Worm (Caenorhabditis elegans): ENCODE data around the gene nrx-1.

DNA sequence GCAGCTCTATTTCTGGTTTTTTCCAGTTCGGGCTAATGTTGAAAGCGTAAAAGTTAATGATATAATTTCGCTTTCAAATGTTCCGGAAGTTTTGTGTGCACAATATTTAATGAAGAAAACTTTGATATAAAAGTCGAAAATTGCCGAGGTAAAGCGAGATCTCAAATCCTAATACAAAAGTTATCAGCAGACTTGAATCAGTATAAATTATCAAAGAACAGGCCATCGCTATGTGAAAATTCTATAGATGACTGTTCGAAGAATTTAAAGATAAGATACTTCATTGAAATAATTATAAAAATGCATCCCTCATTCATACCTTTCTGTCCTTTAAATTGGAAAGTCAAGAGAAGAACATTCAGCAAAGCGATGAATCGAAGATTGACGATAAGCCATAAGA is 22.1 kb downstream of the nrx-1 start, which contains the start of gene C29A12.6:
- TF ChIP-seq him-1 (tag; optimal IDR thresholded peaks at IDR 0.05): no peak
- no peak for TF ChIP-seq dao-5 (tag; optimal IDR thresholded peaks at IDR 0.05)

All from whole organism, L4/young adult.